Fruit fly (Drosophila melanogaster) whole organism, embryonic: Measurements from ENCODE around the gene CG13046.

Experiments
- Adf1 ChIP-seq: fragments of 200-800 bp; sonication (Bioruptor generic); IDR thresholded peaks from 2 replicates; pipeline ENCODE4 v1.3.6; 2022; ENCODE audit warnings: missing biosample characterization, missing genetic modification characterization
- CG10565 ChIP-seq: fragments of 200-800 bp; sonication (Bioruptor generic); optimal IDR thresholded peaks from 3 replicates; lab custom pipeline; 2016; ENCODE audit warnings: missing biosample characterization, mild to moderate bottlenecking, missing genetic modification characterization
- CG18476 ChIP-seq: fragments of 200-800 bp; sonication (Bioruptor generic); optimal IDR thresholded peaks from 2 replicates; lab custom pipeline; 2016; ENCODE audit warnings: missing biosample characterization, mild to moderate bottlenecking, missing genetic modification characterization
- CG30020 ChIP-seq: fragments of 200-800 bp; optimal IDR thresholded peaks from 2 replicates; lab custom pipeline; 2019; ENCODE audit warnings: missing biosample characterization, mild to moderate bottlenecking, missing genetic modification characterization, moderate library complexity
- CG43689 ChIP-seq: fragments of 200-800 bp; sonication (Bioruptor generic); IDR thresholded peaks from 2 replicates; pipeline ENCODE4 v1.3.6; 2022; ENCODE audit warnings: missing biosample characterization, missing genetic modification characterization
- CG5180 ChIP-seq: fragments of 200-800 bp; sonication (Bioruptor generic); optimal IDR thresholded peaks from 3 replicates; lab custom pipeline; 2017; ENCODE audit warnings: missing biosample characterization, missing genetic modification characterization, mild to moderate bottlenecking, moderate library complexity, missing genetic modification reagents
- CG6272 ChIP-seq: fragments of 200-800 bp; sonication (Bioruptor generic); IDR thresholded peaks from 2 replicates; pipeline ENCODE4 v1.3.6; 2022; ENCODE audit warnings: missing biosample characterization, missing genetic modification characterization
- CG7786 ChIP-seq: fragments of 200-800 bp; sonication (Bioruptor generic); optimal IDR thresholded peaks from 2 replicates; lab custom pipeline; 2016; ENCODE audit warnings: missing biosample characterization, missing genetic modification characterization
- CG9437 ChIP-seq: fragments of 200-800 bp; sonication (Bioruptor generic); optimal IDR thresholded peaks from 2 replicates; lab custom pipeline; 2018; ENCODE audit warnings: missing biosample characterization, mild to moderate bottlenecking, missing genetic modification characterization
- Side ChIP-seq: fragments of 200-800 bp; sonication (Bioruptor generic); optimal IDR thresholded peaks from 2 replicates; lab custom pipeline; 2016; ENCODE audit warnings: missing biosample characterization, missing genetic modification characterization
- fd96Cb ChIP-seq: fragments of 200-800 bp; sonication (Bioruptor generic); optimal IDR thresholded peaks from 2 replicates; lab custom pipeline; 2018; ENCODE audit warnings: missing biosample characterization, mild to moderate bottlenecking, missing genetic modification characterization, moderate library complexity
- lbe ChIP-seq: fragments of 200-800 bp; sonication (Bioruptor generic); optimal IDR thresholded peaks from 2 replicates; lab custom pipeline; 2016; ENCODE audit warnings: missing biosample characterization, mild to moderate bottlenecking, missing genetic modification characterization
- ssp ChIP-seq: fragments of 200-800 bp; sonication (Bioruptor generic); IDR thresholded peaks from 2 replicates; pipeline ENCODE4 v1.3.6; 2022; ENCODE audit warnings: missing biosample characterization, missing genetic modification characterization
- wek ChIP-seq: fragments of 200-800 bp; sonication (Bioruptor generic); optimal IDR thresholded peaks from 3 replicates; lab custom pipeline; 2018; ENCODE audit warnings: missing biosample characterization, mild to moderate bottlenecking, missing genetic modification characterization, moderate library complexity

DNA sequence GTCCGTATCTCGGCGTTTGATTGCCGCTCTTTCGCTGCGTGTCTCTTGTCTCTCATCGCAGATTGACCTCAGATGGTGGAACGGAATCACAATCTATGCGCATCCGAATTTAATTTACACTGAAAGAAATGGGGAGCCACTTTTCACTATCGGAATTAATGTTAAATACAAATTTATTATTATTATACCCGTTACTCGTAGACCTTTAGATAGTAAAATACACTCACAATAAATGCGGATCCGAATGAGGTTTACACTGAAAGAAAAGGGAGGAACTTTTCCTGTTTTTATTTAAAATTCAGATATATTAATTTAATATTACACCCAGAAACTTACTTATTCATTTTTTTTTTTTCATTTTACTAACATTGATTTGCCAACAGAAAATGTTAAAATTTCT lies 845 bp upstream of the CG13046 start:
- TF ChIP-seq CG43689 (GFP tag; lab: Robert Waterston, UW) (no peak), CG7786 (no peak), CG30020 (no peak), CG18476 (GFP tag; lab: Kevin White, UChicago) (no peak), CG9437 (GFP tag; lab: Kevin White, UChicago) (peak; percentile 25), Side (GFP tag; lab: Kevin White, UChicago) (no peak), fd96Cb (tag; lab: Kevin White, UChicago) (no peak), wek (GFP tag; lab: Kevin White, UChicago) (no peak), Adf1 (no peak), CG10565 (GFP tag; lab: Kevin White, UChicago) (no peak), lbe (GFP tag; lab: Kevin White, UChicago) (no peak), ssp (GFP tag; lab: Robert Waterston, UW) (no peak), CG5180 (GFP tag; lab: Kevin White, UChicago) (no peak), CG6272 (GFP tag; lab: Robert Waterston, UW) (no peak)
